Worm (Caenorhabditis elegans) whole organism, L2 larva: ENCODE measurements around the gene F47B10.3.

ENCODE experiments used
- C34F6.9 ChIP-seq: fragments of 150-350 bp; optimal IDR thresholded peaks from 2 replicates; lab custom pipeline; 2014; ENCODE audit warnings: missing biosample characterization, missing genetic modification characterization
- F13H6.1 ChIP-seq: sonication (generic microtip); optimal IDR thresholded peaks from 2 replicates; lab custom pipeline; 2016; ENCODE audit warnings: missing genetic modification characterization, missing compliant biosample characterization
- Y55F3AM.14 ChIP-seq: fragments of 200-800 bp; sonication (Bioruptor generic); optimal IDR thresholded peaks from 2 replicates; lab custom pipeline; 2018; ENCODE audit warnings: mild to moderate bottlenecking, missing genetic modification characterization, missing compliant biosample characterization
- ZK546.5 ChIP-seq: sonication (generic microtip); optimal IDR thresholded peaks from 2 replicates; lab custom pipeline; 2017; ENCODE audit warnings: missing biosample characterization, missing genetic modification characterization
- ama-1 ChIP-seq: fragments of 150-350 bp; optimal IDR thresholded peaks from 2 replicates; lab custom pipeline; 2018; ENCODE audit warnings: inconsistent platforms
- blmp-1 ChIP-seq: sonication (generic microtip); optimal IDR thresholded peaks from 2 replicates; lab custom pipeline; 2017; ENCODE audit warnings: missing genetic modification characterization, mild to moderate bottlenecking, missing compliant biosample characterization, antibody characterized with exemption, moderate library complexity; ENCODE audit not compliant: insufficient read depth
- ceh-82 ChIP-seq: fragments of 150-350 bp; optimal IDR thresholded peaks from 2 replicates; lab custom pipeline; 2014; ENCODE audit warnings: missing biosample characterization, missing genetic modification characterization
- crh-2 ChIP-seq: sonication (generic microtip); optimal IDR thresholded peaks from 2 replicates; lab custom pipeline; 2017; ENCODE audit warnings: missing biosample characterization, missing genetic modification characterization
- dmd-4 ChIP-seq: sonication (generic microtip); optimal IDR thresholded peaks from 2 replicates; lab custom pipeline; 2017; ENCODE audit warnings: missing biosample characterization, missing genetic modification characterization
- egl-27 ChIP-seq: sonication (generic microtip); optimal IDR thresholded peaks from 3 replicates; lab custom pipeline; 2017; ENCODE audit warnings: missing biosample characterization, missing genetic modification reagents, missing genetic modification characterization
- elt-1 ChIP-seq: fragments of 150-350 bp; optimal IDR thresholded peaks from 2 replicates; lab custom pipeline; 2014; ENCODE audit warnings: missing biosample characterization, missing genetic modification characterization
- elt-3 ChIP-seq: sonication (generic microtip); optimal IDR thresholded peaks from 2 replicates; lab custom pipeline; 2017; ENCODE audit warnings: missing biosample characterization, missing genetic modification characterization
- fos-1 ChIP-seq: fragments of 150-350 bp; optimal IDR thresholded peaks from 2 replicates; lab custom pipeline; 2014; ENCODE audit warnings: missing biosample characterization, missing genetic modification characterization
- gmeb-1 ChIP-seq: fragments of 150-350 bp; optimal IDR thresholded peaks from 2 replicates; lab custom pipeline; 2014; ENCODE audit warnings: missing biosample characterization, missing genetic modification characterization
- lin-13 ChIP-seq: fragments of 150-350 bp; optimal IDR thresholded peaks from 2 replicates; lab custom pipeline; 2014; ENCODE audit warnings: missing biosample characterization, missing genetic modification reagents, missing genetic modification characterization
- lin-39 ChIP-seq: fragments of 150-350 bp; optimal IDR thresholded peaks from 2 replicates; lab custom pipeline; 2014; ENCODE audit warnings: missing biosample characterization, missing genetic modification reagents, missing genetic modification characterization
- lsy-2 ChIP-seq, 2 experiments: fragments of 150-350 bp in 1 of 2; sonication (generic microtip) in 1 of 2; optimal IDR thresholded peaks; 2 replicates each; lab custom pipeline; 2014 to 2017; ENCODE audit warnings: missing biosample characterization in 2 of 2, missing genetic modification characterization in 2 of 2
- mab-5 ChIP-seq: fragments of 150-350 bp; optimal IDR thresholded peaks from 2 replicates; lab custom pipeline; 2014; ENCODE audit warnings: missing biosample characterization, missing genetic modification characterization
- mdl-1 ChIP-seq, 2 experiments: fragments of 150-350 bp in 1 of 2; sonication (generic microtip) in 1 of 2; optimal IDR thresholded peaks; 2 replicates each; lab custom pipeline; 2017; ENCODE audit warnings: missing biosample characterization in 2 of 2, missing genetic modification characterization in 2 of 2
- nhr-10 ChIP-seq: sonication (generic microtip); optimal IDR thresholded peaks from 2 replicates; lab custom pipeline; 2017; ENCODE audit warnings: missing biosample characterization, missing genetic modification characterization
- nhr-11 ChIP-seq: fragments of 150-350 bp; optimal IDR thresholded peaks from 2 replicates; lab custom pipeline; 2014; ENCODE audit warnings: missing biosample characterization, missing genetic modification characterization
- nhr-12 ChIP-seq: fragments of 150-350 bp; optimal IDR thresholded peaks from 2 replicates; lab custom pipeline; 2014; ENCODE audit warnings: missing biosample characterization, missing genetic modification characterization
- nhr-129 ChIP-seq: fragments of 150-350 bp; optimal IDR thresholded peaks from 2 replicates; lab custom pipeline; 2014; ENCODE audit warnings: missing biosample characterization, missing genetic modification characterization
- nhr-21 ChIP-seq: fragments of 150-350 bp; optimal IDR thresholded peaks from 2 replicates; lab custom pipeline; 2014; ENCODE audit warnings: missing biosample characterization, missing genetic modification characterization
- nhr-23 ChIP-seq: fragments of 150-350 bp; optimal IDR thresholded peaks from 2 replicates; lab custom pipeline; 2014; ENCODE audit warnings: missing biosample characterization, missing genetic modification reagents, missing genetic modification characterization
- nhr-25 ChIP-seq: fragments of 150-350 bp; sonication (generic microtip); optimal IDR thresholded peaks from 3 replicates; lab custom pipeline; 2014; ENCODE audit warnings: missing biosample characterization, missing genetic modification characterization
- nhr-6 ChIP-seq: fragments of 150-350 bp; optimal IDR thresholded peaks from 2 replicates; lab custom pipeline; 2014; ENCODE audit warnings: missing biosample characterization, missing genetic modification characterization
- nhr-77 ChIP-seq: fragments of 150-350 bp; optimal IDR thresholded peaks from 2 replicates; lab custom pipeline; 2014; ENCODE audit warnings: missing biosample characterization, missing genetic modification characterization
- sem-4 ChIP-seq: fragments of 150-350 bp; optimal IDR thresholded peaks from 2 replicates; lab custom pipeline; 2014; ENCODE audit warnings: missing biosample characterization, missing genetic modification reagents, missing genetic modification characterization
- skn-1 ChIP-seq: sonication (generic microtip); optimal IDR thresholded peaks from 2 replicates; lab custom pipeline; 2017; ENCODE audit warnings: missing biosample characterization, missing genetic modification characterization
- sma-3 ChIP-seq: sonication (generic microtip); optimal IDR thresholded peaks from 2 replicates; lab custom pipeline; 2016; ENCODE audit warnings: missing genetic modification reagents, missing genetic modification characterization, missing compliant biosample characterization
- sma-9 ChIP-seq, 2 experiments: fragments of 150-350 bp in 1 of 2; sonication (generic microtip) in 1 of 2; optimal IDR thresholded peaks; 2 replicates each; lab custom pipeline; 2014 to 2016; ENCODE audit warnings: missing genetic modification characterization in 2 of 2, mild to moderate bottlenecking in 1 of 2, missing biosample characterization in 1 of 2, missing compliant biosample characterization in 1 of 2, missing genetic modification reagents in 1 of 2, moderate library complexity in 1 of 2
- snpc-4 ChIP-seq: fragments of 150-350 bp; optimal IDR thresholded peaks from 2 replicates; lab custom pipeline; 2014; ENCODE audit warnings: missing biosample characterization, missing genetic modification characterization
- unc-39 ChIP-seq: fragments of 150-350 bp; optimal IDR thresholded peaks from 2 replicates; lab custom pipeline; 2014; ENCODE audit warnings: missing biosample characterization, missing genetic modification characterization
- unc-55 ChIP-seq: fragments of 150-350 bp; sonication (generic microtip); optimal IDR thresholded peaks from 3 replicates; lab custom pipeline; 2014; ENCODE audit warnings: missing biosample characterization, missing genetic modification reagents, missing genetic modification characterization
- unc-62 ChIP-seq: fragments of 150-350 bp; optimal IDR thresholded peaks from 2 replicates; lab custom pipeline; 2014; ENCODE audit warnings: missing biosample characterization, missing genetic modification reagents, missing genetic modification characterization
- zag-1 ChIP-seq: fragments of 150-350 bp; optimal IDR thresholded peaks from 2 replicates; lab custom pipeline; 2014; ENCODE audit warnings: missing biosample characterization, missing genetic modification characterization
- ztf-11 ChIP-seq: sonication (generic microtip); optimal IDR thresholded peaks from 2 replicates; lab custom pipeline; 2017; ENCODE audit warnings: missing biosample characterization, missing genetic modification characterization
- ztf-4 ChIP-seq: fragments of 150-350 bp; optimal IDR thresholded peaks from 2 replicates; lab custom pipeline; 2014; ENCODE audit warnings: missing biosample characterization, missing genetic modification characterization

F47B10.3 gene

DNA sequence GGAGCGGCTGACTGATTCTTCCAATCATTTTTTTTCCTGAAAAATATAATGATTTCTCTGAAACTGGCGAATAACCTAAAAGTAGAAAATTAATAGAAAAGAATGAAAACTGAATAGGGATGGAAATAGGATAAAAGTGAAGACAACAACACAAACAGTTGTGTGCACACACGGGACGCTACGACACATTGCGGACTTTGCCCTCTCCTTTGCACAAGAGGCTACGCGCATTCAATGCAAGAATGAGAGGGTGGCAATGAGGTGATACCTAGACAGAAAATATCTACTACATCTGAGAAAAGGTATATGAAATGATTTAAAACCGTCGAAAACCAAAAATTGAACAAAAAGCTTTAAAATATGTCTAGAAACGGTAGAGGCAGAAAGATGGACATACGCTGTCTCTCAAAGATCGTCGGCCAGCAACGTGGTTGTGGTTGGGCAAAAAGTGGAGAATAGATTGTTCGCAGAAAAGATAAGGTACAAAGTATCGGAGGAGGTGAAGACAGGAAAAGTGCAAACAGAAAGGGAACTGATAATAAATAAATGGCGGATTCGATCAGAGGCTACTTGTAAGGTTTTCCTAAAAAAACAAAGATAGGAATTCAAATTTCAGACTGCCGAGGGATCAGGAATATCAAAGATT, 8.2 kb downstream of the F47B10.3 start, which contains the start of gene suca-1 (continued):
- TF ChIP-seq elt-3 (tag; lab: Kevin White, UChicago) (no peak), sem-4 (peak; percentile 3), ceh-82 (tag; lab: Kevin White, UChicago) (no peak), fos-1 (tag; lab: Kevin White, UChicago) (peak; percentile 53), lin-13 (GFP tag; lab: Kevin White, UChicago) (peak; percentile 4), sma-9 (GFP tag; optimal IDR thresholded peaks at IDR 0.05; lab: Kevin White, UChicago) (peak; percentile 45), sma-9 (tag; optimal IDR thresholded peaks at IDR 0.05; lab: Kevin White, UChicago) (no peak), unc-39 (tag; lab: Kevin White, UChicago) (no peak), gmeb-1 (no peak)

DNA sequence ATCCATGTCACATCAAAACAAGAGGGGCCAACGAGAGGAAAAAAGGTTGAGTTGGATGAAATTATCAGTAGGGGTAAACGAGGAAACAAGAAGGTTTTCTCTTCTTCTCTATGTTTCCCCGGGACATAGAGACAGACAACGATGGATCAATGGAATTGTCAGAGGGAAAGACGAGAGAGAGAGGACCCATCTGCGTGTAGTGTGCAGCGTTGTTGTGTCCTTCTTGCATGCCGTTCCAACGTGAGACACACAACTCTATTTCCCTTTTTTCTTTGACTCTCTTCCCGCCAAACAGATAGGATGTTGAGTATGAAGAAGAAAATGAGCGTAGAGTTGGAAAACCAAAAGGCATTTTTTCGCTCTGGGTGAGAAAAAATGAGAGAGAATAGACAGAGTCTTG, 9.0 kb downstream of the F47B10.3 start:
- TF ChIP-seq lin-39 (tag; lab: Kevin White, UChicago) (no peak), dmd-4 (no peak), nhr-6 (tag; lab: Kevin White, UChicago) (peak; percentile 64), nhr-23 (tag; lab: Kevin White, UChicago) (no peak), fos-1 (tag; lab: Kevin White, UChicago) (peak; percentile 45), nhr-129 (tag; lab: Kevin White, UChicago) (peak; percentile 93), C34F6.9 (tag; lab: Kevin White, UChicago) (peak; percentile 88), ama-1 (lab: Kevin White, UChicago) (no peak), nhr-11 (tag; lab: Kevin White, UChicago) (no peak), nhr-77 (tag; lab: Kevin White, UChicago) (no peak), zag-1 (peak; percentile 29), unc-62 (GFP tag; lab: Kevin White, UChicago) (no peak), gmeb-1 (no peak), snpc-4 (peak; percentile 36), unc-55 (GFP tag; lab: Kevin White, UChicago) (peak; percentile 83), lsy-2 (tag; optimal IDR thresholded peaks at IDR 0.05; lab: Kevin White, UChicago) (peak; percentile 18 to 66), blmp-1 (tag; lab: Kevin White, UChicago) (peak; percentile 15), Y55F3AM.14 (GFP tag; lab: Kevin White, UChicago) (no peak), sem-4 (peak; percentile 17), mab-5 (tag; lab: Kevin White, UChicago) (peak; percentile 50), mdl-1 (tag; optimal IDR thresholded peaks at IDR 0.05; lab: Kevin White, UChicago) (peak; percentile 15 to 70), egl-27 (tag; lab: Kevin White, UChicago) (peak; percentile 41), ztf-4 (tag; lab: Kevin White, UChicago) (no peak), nhr-25 (tag; lab: Kevin White, UChicago) (peak; percentile 9), nhr-10 (tag; lab: Kevin White, UChicago) (no peak), crh-2 (tag; lab: Kevin White, UChicago) (peak; percentile 44), F13H6.1 (tag; lab: Kevin White, UChicago) (peak; percentile 80), skn-1 (tag; lab: Kevin White, UChicago) (no peak), nhr-21 (tag; lab: Kevin White, UChicago) (peak; percentile 66), sma-9 (GFP tag; optimal IDR thresholded peaks at IDR 0.05; lab: Kevin White, UChicago) (peak; percentile 88), sma-9 (tag; optimal IDR thresholded peaks at IDR 0.05; lab: Kevin White, UChicago) (no peak), lin-13 (GFP tag; lab: Kevin White, UChicago) (peak; percentile 31)

- TF ChIP-seq ZK546.5, result no peak
- TF ChIP-seq nhr-12 (tag; lab: Kevin White, UChicago), result no peak
- no peak for TF ChIP-seq ztf-11 (tag; lab: Kevin White, UChicago)
- TF ChIP-seq gmeb-1, result peak; percentile 26
- no peak for TF ChIP-seq unc-55 (GFP tag; lab: Kevin White, UChicago)
- no peak for TF ChIP-seq ceh-82 (tag; lab: Kevin White, UChicago)
- TF ChIP-seq unc-39 (tag; lab: Kevin White, UChicago), result no peak
- peak; percentile 84 for TF ChIP-seq sma-9 (GFP tag; optimal IDR thresholded peaks at IDR 0.05; lab: Kevin White, UChicago)
- no peak for TF ChIP-seq sma-9 (tag; optimal IDR thresholded peaks at IDR 0.05; lab: Kevin White, UChicago)
- TF ChIP-seq mab-5 (tag; lab: Kevin White, UChicago), result no peak
- no peak for TF ChIP-seq snpc-4
- peak; percentile 40 for TF ChIP-seq sma-3 (GFP tag; lab: Kevin White, UChicago)
- no peak for TF ChIP-seq Y55F3AM.14 (GFP tag; lab: Kevin White, UChicago)
- no peak for TF ChIP-seq skn-1 (tag; lab: Kevin White, UChicago)
- TF ChIP-seq F13H6.1 (tag; lab: Kevin White, UChicago), result no peak
- peak; percentile 84 for TF ChIP-seq fos-1 (tag; lab: Kevin White, UChicago)
- TF ChIP-seq nhr-77 (tag; lab: Kevin White, UChicago), result no peak
- peak; percentile 75 for TF ChIP-seq crh-2 (tag; lab: Kevin White, UChicago)
- TF ChIP-seq egl-27 (tag; lab: Kevin White, UChicago), result no peak
- TF ChIP-seq nhr-6 (tag; lab: Kevin White, UChicago), result no peak
- TF ChIP-seq mdl-1 (tag; optimal IDR thresholded peaks at IDR 0.05; lab: Kevin White, UChicago), result peak in 1 of 2 experiments; percentile 33
- no peak for TF ChIP-seq elt-1 (tag; lab: Kevin White, UChicago)
These were observed 9.8 kb downstream of the F47B10.3 start for ce11 chrX:10901766-10902165.
